Fruit fly (Drosophila melanogaster): Measurements from ENCODE around the gene Roc1b.

Roc1b gene

DNA sequence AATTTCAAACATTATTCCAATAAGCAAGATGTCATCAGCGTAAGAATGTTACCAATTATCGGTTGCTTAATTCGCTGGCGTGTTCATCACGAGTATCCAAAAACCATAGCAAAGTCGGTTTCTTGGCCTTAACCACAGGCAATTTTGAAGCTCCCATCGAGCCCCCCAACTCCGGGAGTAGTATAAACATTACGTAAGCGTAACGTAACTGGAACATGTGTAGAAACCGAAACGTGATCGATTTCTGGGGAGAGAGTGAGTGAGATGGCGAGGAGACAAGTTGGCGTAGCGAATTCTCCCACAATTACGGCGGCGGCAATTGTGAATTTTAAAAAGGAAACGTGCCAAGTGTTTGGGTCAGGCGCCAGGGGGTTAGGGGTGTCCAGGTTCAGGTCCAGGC is 21.1 kb downstream of the Roc1b start:
- TF ChIP-seq psq (optimal IDR thresholded peaks at IDR 0.05) = no peak
- TF ChIP-seq pan (optimal IDR thresholded peaks at IDR 0.05) = no peak
- no peak for TF ChIP-seq Dll (optimal IDR thresholded peaks at IDR 0.05)
- TF ChIP-seq CG8478 (optimal IDR thresholded peaks at IDR 0.05) = no peak

DNA sequence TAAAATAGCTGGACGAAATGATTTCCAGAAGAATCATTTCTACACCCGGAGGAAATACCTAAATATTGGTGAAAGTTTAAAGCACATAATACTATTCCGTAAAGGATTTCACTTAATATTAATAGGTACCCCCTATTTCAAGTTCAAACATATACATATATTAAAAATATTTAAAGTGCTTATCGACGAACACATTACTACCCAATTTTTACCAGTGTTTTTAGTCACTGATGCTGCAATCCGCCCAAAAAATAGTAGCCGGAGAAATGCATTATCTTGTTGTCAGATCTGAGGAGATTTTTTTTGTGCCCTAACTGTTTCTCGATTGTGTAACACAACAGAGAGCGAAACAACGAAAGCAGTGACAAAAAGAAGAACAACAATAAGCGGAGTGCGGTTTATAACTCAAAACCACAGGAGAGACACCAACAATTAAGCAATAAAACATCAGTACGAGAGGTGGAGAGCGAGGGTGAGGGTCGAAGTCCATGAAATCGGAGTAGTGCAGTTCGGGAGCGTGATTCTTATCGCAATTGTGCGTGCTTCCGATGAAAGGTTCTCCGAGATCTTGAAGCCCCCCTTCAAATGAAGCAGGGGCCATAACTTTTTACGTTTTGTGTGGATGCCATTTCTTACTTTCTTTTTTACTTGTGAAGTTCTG is 23.2 kb downstream of the Roc1b start:
- TF ChIP-seq EcR (GFP tag; optimal IDR thresholded peaks at IDR 0.05) = no peak
- no peak for TF ChIP-seq pan (optimal IDR thresholded peaks at IDR 0.05)
- TF ChIP-seq Dll (optimal IDR thresholded peaks at IDR 0.05) = no peak
- TF ChIP-seq usp (GFP tag; optimal IDR thresholded peaks at IDR 0.05) = no peak
- no peak for TF ChIP-seq psq (optimal IDR thresholded peaks at IDR 0.05)
- TF ChIP-seq CG8478 (optimal IDR thresholded peaks at IDR 0.05) = no peak

DNA sequence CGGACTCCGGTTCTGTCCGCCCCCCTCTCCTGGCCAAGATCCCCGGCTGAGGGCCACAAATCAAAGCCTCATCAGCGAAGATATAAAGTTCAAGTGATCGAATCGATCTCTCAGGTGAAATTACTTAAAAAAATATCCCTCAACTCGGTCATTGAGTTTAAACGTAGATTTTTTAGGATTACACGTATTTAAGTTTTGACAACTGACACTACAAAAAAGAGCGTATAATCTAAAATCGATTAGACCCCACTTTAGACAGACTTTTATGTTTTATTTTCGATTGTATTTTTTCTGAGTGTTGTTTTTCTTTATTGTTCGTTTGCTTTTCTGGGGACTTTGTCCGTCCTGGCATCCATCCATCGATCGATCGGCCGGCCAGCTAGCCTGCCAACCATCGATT is 27.3 kb downstream of the Roc1b start:
- TF ChIP-seq psq (optimal IDR thresholded peaks at IDR 0.05) (no peak), CG8478 (optimal IDR thresholded peaks at IDR 0.05) (no peak), EcR (GFP tag; optimal IDR thresholded peaks at IDR 0.05) (no peak), Dll (optimal IDR thresholded peaks at IDR 0.05) (no peak), usp (GFP tag; optimal IDR thresholded peaks at IDR 0.05) (no peak), pan (optimal IDR thresholded peaks at IDR 0.05) (no peak)

DNA sequence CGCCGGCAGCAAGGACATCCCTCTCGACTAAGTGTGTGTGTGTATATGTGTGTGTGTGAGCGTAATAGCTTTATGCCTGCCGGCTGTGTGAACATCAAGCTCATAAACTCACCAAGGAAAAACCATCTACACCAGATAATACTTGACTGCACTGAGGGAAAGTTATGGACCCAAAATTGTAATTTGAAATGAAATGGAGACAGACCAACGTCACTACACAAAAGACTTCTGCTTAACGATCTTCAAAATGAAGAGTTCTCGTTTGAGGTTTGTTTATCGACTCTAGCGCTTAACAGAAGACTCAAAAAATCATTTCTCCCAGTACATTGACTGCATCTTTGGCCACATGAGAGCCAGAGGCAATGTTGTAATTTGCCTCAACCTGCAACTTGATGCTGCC is 30.3 kb downstream of the Roc1b start:
- TF ChIP-seq psq (optimal IDR thresholded peaks at IDR 0.05) = no peak
- TF ChIP-seq usp (GFP tag; optimal IDR thresholded peaks at IDR 0.05) = no peak
- TF ChIP-seq CG8478 (optimal IDR thresholded peaks at IDR 0.05) = no peak
- TF ChIP-seq pan (optimal IDR thresholded peaks at IDR 0.05) = no peak
- no peak for TF ChIP-seq EcR (GFP tag; optimal IDR thresholded peaks at IDR 0.05)
- TF ChIP-seq Dll (optimal IDR thresholded peaks at IDR 0.05) = no peak

DNA sequence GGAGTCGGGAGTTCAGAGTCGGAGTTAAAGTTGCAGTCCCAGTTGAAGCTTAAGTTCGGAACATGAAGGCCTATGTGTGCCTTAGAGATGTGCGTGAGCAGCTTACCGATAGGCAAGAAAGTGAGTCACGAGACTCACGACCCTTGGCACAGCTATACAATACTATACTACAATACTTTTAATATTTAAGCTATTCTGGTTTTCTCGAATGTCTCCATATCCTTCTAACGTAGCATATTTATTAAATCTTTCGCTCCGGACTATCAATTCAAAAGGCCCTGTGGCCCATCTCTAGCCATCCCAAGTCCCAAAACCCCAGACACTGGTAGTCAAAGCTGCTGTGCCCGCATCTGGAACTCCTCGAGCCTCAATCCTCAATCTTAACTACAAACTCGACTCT is 32.4 kb downstream of the Roc1b start:
- no peak for TF ChIP-seq EcR (GFP tag; optimal IDR thresholded peaks at IDR 0.05)

DNA sequence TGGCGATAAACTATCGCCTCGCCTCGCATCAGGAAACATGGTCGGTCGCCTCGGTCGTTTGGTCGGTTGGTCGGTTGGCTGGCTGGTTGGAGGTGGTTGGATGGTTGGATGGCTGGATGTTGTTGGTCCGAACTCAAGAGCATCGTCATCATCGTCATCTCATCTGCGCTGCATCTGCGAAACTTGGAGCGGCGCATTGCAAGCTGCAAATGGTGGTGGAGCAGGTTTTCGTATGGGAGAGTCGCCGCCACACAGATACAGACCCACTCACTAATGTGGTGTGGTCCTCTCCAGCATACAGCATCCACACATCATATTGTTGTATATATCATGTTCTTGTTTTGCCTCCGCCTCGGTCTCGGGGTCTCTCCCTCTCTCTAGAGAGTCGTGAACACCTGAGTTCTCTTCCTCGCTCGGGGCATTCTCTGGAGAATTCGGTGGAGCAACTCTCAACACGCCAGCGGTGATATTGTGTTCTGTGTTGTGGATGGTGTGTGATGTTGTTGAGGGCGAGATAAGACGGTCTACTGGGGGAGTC is 34.9 kb downstream of the Roc1b start, which contains the start of gene trh:
Gene trh (minus strand): TSS at position 12 of the 538 bp plus-strand sequence.
- TF ChIP-seq pan (optimal IDR thresholded peaks at IDR 0.05) (no peak), usp (GFP tag; optimal IDR thresholded peaks at IDR 0.05) (no peak), CG8478 (optimal IDR thresholded peaks at IDR 0.05) (no peak), Dll (optimal IDR thresholded peaks at IDR 0.05) (no peak), psq (optimal IDR thresholded peaks at IDR 0.05) (no peak), EcR (GFP tag; optimal IDR thresholded peaks at IDR 0.05) (no peak)

DNA sequence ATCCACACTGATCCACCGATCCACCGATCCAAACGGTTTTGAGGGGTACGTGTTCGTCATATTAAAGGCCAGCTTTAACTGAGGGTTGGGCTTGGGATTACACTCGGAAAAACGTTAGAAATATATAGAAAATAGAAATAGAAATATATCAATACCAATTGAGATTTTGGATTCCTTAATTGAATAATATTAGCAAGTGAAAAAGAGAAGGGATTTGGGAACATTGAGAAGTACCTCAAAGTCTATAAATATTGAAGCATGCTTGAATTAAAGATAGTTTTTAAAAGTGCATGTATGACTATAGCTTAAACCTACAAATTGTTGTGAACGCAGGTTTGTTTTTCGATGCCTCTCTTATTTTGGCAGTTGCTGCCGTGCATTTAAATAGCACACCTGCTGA is 37.4 kb downstream of the Roc1b start:
- TF ChIP-seq Dll (optimal IDR thresholded peaks at IDR 0.05) = no peak
- no peak for TF ChIP-seq pan (optimal IDR thresholded peaks at IDR 0.05)
- TF ChIP-seq CG8478 (optimal IDR thresholded peaks at IDR 0.05) = no peak
- TF ChIP-seq psq (optimal IDR thresholded peaks at IDR 0.05) = no peak
- TF ChIP-seq usp (GFP tag; optimal IDR thresholded peaks at IDR 0.05) = no peak

DNA sequence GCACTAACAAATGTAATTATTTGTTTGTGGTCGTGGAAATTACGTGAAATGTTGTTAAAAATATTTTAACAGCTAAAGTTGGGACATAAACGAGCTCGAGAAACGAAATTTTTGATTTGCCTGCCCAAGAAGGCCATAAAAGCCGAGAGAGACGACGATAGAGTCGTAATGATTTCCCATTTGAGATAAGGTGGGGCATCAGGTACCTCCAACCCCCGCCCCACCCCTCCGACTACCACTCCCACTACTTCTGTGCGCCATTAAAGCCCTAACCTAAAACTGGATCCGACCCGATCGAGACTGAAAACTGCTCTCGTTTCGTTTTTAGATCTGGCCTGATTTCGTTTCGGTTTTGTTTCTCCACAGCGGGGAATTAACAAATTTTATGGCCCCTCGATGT is 42.5 kb downstream of the Roc1b start:
- TF ChIP-seq psq (optimal IDR thresholded peaks at IDR 0.05) = no peak
- TF ChIP-seq CG8478 (optimal IDR thresholded peaks at IDR 0.05) = no peak
- no peak for TF ChIP-seq usp (GFP tag; optimal IDR thresholded peaks at IDR 0.05)
- no peak for TF ChIP-seq Dll (optimal IDR thresholded peaks at IDR 0.05)
- no peak for TF ChIP-seq EcR (GFP tag; optimal IDR thresholded peaks at IDR 0.05)
- TF ChIP-seq pan (optimal IDR thresholded peaks at IDR 0.05) = no peak

Measured in whole organism.